Worm (Caenorhabditis elegans): Measurements from ENCODE around the gene nhr-238.

- no peak for TF ChIP-seq pax-1 (tag; optimal IDR thresholded peaks at IDR 0.05)
- TF ChIP-seq ets-4 (tag; optimal IDR thresholded peaks at IDR 0.05) = no peak
- TF ChIP-seq ceh-9 (tag; optimal IDR thresholded peaks at IDR 0.05) = no peak
- TF ChIP-seq T23F11.4 (GFP tag; optimal IDR thresholded peaks at IDR 0.05) = no peak
- no peak for TF ChIP-seq tbx-7 (tag; optimal IDR thresholded peaks at IDR 0.05)
- no peak for TF ChIP-seq pqm-1 (tag; optimal IDR thresholded peaks at IDR 0.05)
- no peak for TF ChIP-seq pha-4 (tag; optimal IDR thresholded peaks at IDR 0.05)
- TF ChIP-seq elt-2 (tag; optimal IDR thresholded peaks at IDR 0.05) = no peak
- no peak for TF ChIP-seq rnt-1 (tag; optimal IDR thresholded peaks at IDR 0.05)
- no peak for TF ChIP-seq ztf-16 (tag; optimal IDR thresholded peaks at IDR 0.05)
- TF ChIP-seq lin-11 (tag; optimal IDR thresholded peaks at IDR 0.05) = no peak
- no peak for TF ChIP-seq eyg-1 (tag; optimal IDR thresholded peaks at IDR 0.05)
- no peak for TF ChIP-seq ama-1 (optimal IDR thresholded peaks at IDR 0.05)
- TF ChIP-seq nhr-11 (tag; optimal IDR thresholded peaks at IDR 0.05) = no peak
Measured at ce11 chrV:1668216-1668615, 39.0 kb upstream of the nhr-238 start, which contains the start of gene irld-42.
